Fruit fly (Drosophila melanogaster) whole organism, larva: Measurements from ENCODE around the gene CG33340.

Experiments used
- noc ChIP-seq: fragments of 200-800 bp; sonication (Bioruptor generic); optimal IDR thresholded peaks from 3 replicates; lab custom pipeline; 2019; ENCODE audit warnings: missing biosample characterization, mild to moderate bottlenecking, missing genetic modification characterization, moderate library complexity

The CG33340 gene

dm6 chr3R:24362838-24363237 lies at the start of gene CG33340:
TSS of gene CG33340 (plus strand) at chr3R:24363138.
- TF ChIP-seq noc (tag; lab: Kevin White, UChicago), result no peak

- TF ChIP-seq noc (tag; lab: Kevin White, UChicago), result no peak
These were observed 44.5 kb upstream of the CG33340 start, which contains the start of the genes Nab2 and BRWD3 for dm6 chr3R:24318217-24319082. TSS of gene Nab2 (minus strand) at chr3R:24318419. TSS of gene BRWD3 (plus strand) at chr3R:24319000.

dm6 chr3R:24319083-24319381 lies 43.9 kb upstream of the CG33340 start:
- no peak for TF ChIP-seq noc (tag; lab: Kevin White, UChicago)

dm6 chr3R:24319632-24320341 lies 43.2 kb upstream of the CG33340 start:
- TF ChIP-seq noc (tag; lab: Kevin White, UChicago), result no peak

- no peak for TF ChIP-seq noc (tag; lab: Kevin White, UChicago)
These were observed 42.6 kb upstream of the CG33340 start for dm6 chr3R:24320342-24320711.

dm6 chr3R:24333182-24333808 lies 29.6 kb upstream of the CG33340 start, which contains the start of the genes Rrp5 and Dis3:
TSS of gene Rrp5 (minus strand) at chr3R:24333316.
TSS of gene Dis3 (plus strand) at chr3R:24333433.
- no peak for TF ChIP-seq noc (tag; lab: Kevin White, UChicago)

- no peak for TF ChIP-seq noc (tag; lab: Kevin White, UChicago)
These were observed 26.3 kb upstream of the CG33340 start, which contains the start of gene CG6432 for dm6 chr3R:24336622-24337021. TSS of gene CG6432 (plus strand) at chr3R:24336922.

dm6 chr3R:24341251-24341650 lies 21.7 kb upstream of the CG33340 start, which contains the start of gene Ms:
TSS of gene Ms (plus strand) at chr3R:24341551.
- TF ChIP-seq noc (tag; lab: Kevin White, UChicago), result no peak

dm6 chr3R:24348420-24349190 lies 14.3 kb upstream of the CG33340 start, which contains the start of the genes CG5746 and CG6454:
TSS of gene CG5746 (minus strand) at chr3R:24348791.
TSS of gene CG6454 (plus strand) at chr3R:24349182.
- no peak for TF ChIP-seq noc (tag; lab: Kevin White, UChicago)

- TF ChIP-seq noc (tag; lab: Kevin White, UChicago), result no peak
These were observed 9.5 kb upstream of the CG33340 start for dm6 chr3R:24353448-24353847.

dm6 chr3R:24357698-24358097 lies 5.2 kb upstream of the CG33340 start, which contains the start of gene Golgin84:
TSS of gene Golgin84 (minus strand) at chr3R:24357938.
- no peak for TF ChIP-seq noc (tag; lab: Kevin White, UChicago)

dm6 chr3R:24359957-24360356 lies 3.0 kb upstream of the CG33340 start, which contains the start of gene CG18528:
TSS of gene CG18528 (minus strand) at chr3R:24360144.
- TF ChIP-seq noc (tag; lab: Kevin White, UChicago), result no peak

- no peak for TF ChIP-seq noc (tag; lab: Kevin White, UChicago)
These were observed 1.4 kb upstream of the CG33340 start, which contains the start of the genes CG5762 and CG33339 for dm6 chr3R:24361583-24361982. TSS of gene CG5762 (minus strand) at chr3R:24361683. TSS of gene CG33339 (plus strand) at chr3R:24361847.

dm6 chr3R:24364880-24365604 lies 2.1 kb downstream of the CG33340 start, which contains the start of the genes CG17784 and CG13613:
TSS of gene CG17784 (minus strand) at chr3R:24364980.
TSS of gene CG13613 (plus strand) at chr3R:24365554.
- no peak for TF ChIP-seq noc (tag; lab: Kevin White, UChicago)
